Fruit fly (Drosophila melanogaster): ENCODE results near the gene tll.
A peak's percentile ranks its signal among the peaks of the same experiment; 100 is the strongest.

The tll gene

DNA sequence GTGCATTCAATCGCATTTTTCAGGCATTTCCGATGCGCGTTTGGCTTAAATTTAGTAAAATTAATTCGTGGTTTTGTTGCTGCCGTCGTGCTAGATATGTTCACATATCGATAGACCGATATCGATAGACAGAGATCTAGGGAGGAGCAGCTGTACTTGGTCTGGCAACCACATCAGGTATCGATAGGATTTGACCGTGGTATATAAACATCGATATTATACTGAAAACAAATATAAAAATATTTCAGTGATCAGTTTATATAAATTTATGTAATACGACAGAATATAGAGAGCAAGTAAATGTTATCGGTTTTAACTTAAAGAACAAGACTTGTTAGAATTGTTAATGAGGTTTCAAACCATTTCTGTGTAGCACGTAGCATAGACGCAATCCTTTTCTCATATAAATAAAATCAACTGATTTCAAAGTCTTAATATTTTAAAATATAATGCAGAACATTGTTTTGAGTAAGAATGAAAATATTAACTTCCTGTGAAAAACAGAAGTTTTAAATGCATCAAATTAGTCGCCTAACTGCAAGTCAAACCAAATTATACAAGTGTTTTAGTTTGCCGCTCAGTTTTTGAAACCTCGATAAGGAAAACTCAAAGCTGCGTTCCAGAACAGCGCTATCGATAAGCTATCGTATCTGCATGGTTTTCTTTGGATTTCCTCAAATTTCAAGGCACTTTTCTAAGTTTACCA lies 45.5 kb upstream of the tll start, which contains the start of the genes wts and dj-1beta (continued):
- TF ChIP-seq CG7372 (GFP tag; IDR thresholded peaks at IDR 0.05) (no peak), Oaz (GFP tag; IDR thresholded peaks at IDR 0.05) (no peak), Chrac-16 (GFP tag; optimal IDR thresholded peaks at IDR 0.05) (no peak), CG10431 (GFP tag; optimal IDR thresholded peaks at IDR 0.05) (no peak), CG30403 (GFP tag; optimal IDR thresholded peaks at IDR 0.05) (no peak), Aef1 (GFP tag; IDR thresholded peaks at IDR 0.05) (no peak), so (GFP tag; IDR thresholded peaks at IDR 0.05) (no peak), grau (tag; optimal IDR thresholded peaks at IDR 0.05) (peak; percentile 8), HLH4C (GFP tag; IDR thresholded peaks at IDR 0.05; ENCODE audit: partially characterized antibody) (peak; percentile 93), CG10267 (tag; optimal IDR thresholded peaks at IDR 0.05) (peak; percentile 50), CG9876 (GFP tag; optimal IDR thresholded peaks at IDR 0.05) (no peak), Elba2 (GFP tag; optimal IDR thresholded peaks at IDR 0.05) (no peak), Dip2 (GFP tag; IDR thresholded peaks at IDR 0.05) (no peak), scrt (GFP tag; optimal IDR thresholded peaks at IDR 0.05) (no peak), CG10147 (GFP tag; optimal IDR thresholded peaks at IDR 0.05) (no peak), br (optimal IDR thresholded peaks at IDR 0.05) (no peak), Nf-YB (GFP tag; optimal IDR thresholded peaks at IDR 0.05) (no peak), p53 (GFP tag; optimal IDR thresholded peaks at IDR 0.05) (no peak), CG3847 (GFP tag; IDR thresholded peaks at IDR 0.05) (peak; percentile 38; the same call in 1 of the 2 replicates), HHEX (GFP tag; optimal IDR thresholded peaks at IDR 0.05) (no peak), az2 (GFP tag; optimal IDR thresholded peaks at IDR 0.05) (no peak), B-H2 (GFP tag; optimal IDR thresholded peaks at IDR 0.05) (no peak), Lhr (GFP tag; optimal IDR thresholded peaks at IDR 0.05) (peak; percentile 55), vnd (GFP tag; IDR thresholded peaks at IDR 0.05; ENCODE audit: partially characterized antibody) (peak; percentile 84), Opbp (GFP tag; IDR thresholded peaks at IDR 0.05; ENCODE audit: partially characterized antibody) (peak; percentile 94), Hr51 (GFP tag; optimal IDR thresholded peaks at IDR 0.05) (no peak), CG10565 (GFP tag; optimal IDR thresholded peaks at IDR 0.05) (no peak), emc (GFP tag; optimal IDR thresholded peaks at IDR 0.05) (no peak), CG10543 (GFP tag; optimal IDR thresholded peaks at IDR 0.05) (no peak), Hr78 (GFP tag; optimal IDR thresholded peaks at IDR 0.05) (no peak), CG12236 (GFP tag; optimal IDR thresholded peaks at IDR 0.05) (no peak), CG1024 (GFP tag; IDR thresholded peaks at IDR 0.05) (no peak), BEAF-32 (GFP tag; optimal IDR thresholded peaks at IDR 0.05) (peak; percentile 95), Meics (GFP tag; optimal IDR thresholded peaks at IDR 0.05) (no peak), caup (GFP tag; optimal IDR thresholded peaks at IDR 0.05; ENCODE audit: severe bottlenecking) (no peak), Gsc (GFP tag; IDR thresholded peaks at IDR 0.05) (no peak), D19B (GFP tag; optimal IDR thresholded peaks at IDR 0.05) (no peak), ken (GFP tag; IDR thresholded peaks at IDR 0.05) (no peak), gro (GFP tag; optimal IDR thresholded peaks at IDR 0.05) (no peak), Mad (GFP tag; optimal IDR thresholded peaks at IDR 0.05) (no peak), CG1647 (GFP tag; optimal IDR thresholded peaks at IDR 0.05) (no peak), Dll (GFP tag; IDR thresholded peaks at IDR 0.05; ENCODE audit: partially characterized antibody) (peak; percentile 91), sens (GFP tag) (peak; percentile 72), CG9215 (GFP tag; IDR thresholded peaks at IDR 0.05) (no peak), nerfin-1 (tag; optimal IDR thresholded peaks at IDR 0.05) (no peak), CG11093 (GFP tag; IDR thresholded peaks at IDR 0.05) (no peak), CG34422 (GFP tag; IDR thresholded peaks at IDR 0.05) (no peak), CG3065 (GFP tag; optimal IDR thresholded peaks at IDR 0.05) (no peak), Mrtf (GFP tag; IDR thresholded peaks at IDR 0.05) (no peak), ATbp (GFP tag; optimal IDR thresholded peaks at IDR 0.05) (no peak)
